Fruit fly (Drosophila melanogaster) whole organism: ENCODE results near the gene Traf6.

Source experiments
- CG8478 ChIP-seq: fragments of >200 bp; optimal IDR thresholded peaks from 2 replicates; lab custom pipeline; 2018; ENCODE audit warnings: inconsistent platforms
- pan ChIP-seq: fragments of >200 bp; optimal IDR thresholded peaks from 2 replicates; lab custom pipeline; 2017
- psq ChIP-seq: fragments of >200 bp; optimal IDR thresholded peaks from 2 replicates; lab custom pipeline; 2017
- usp ChIP-seq: fragments of >200 bp; optimal IDR thresholded peaks from 2 replicates; lab custom pipeline; 2017; ENCODE audit warnings: missing biosample characterization, missing genetic modification characterization, mixed read lengths

DNA sequence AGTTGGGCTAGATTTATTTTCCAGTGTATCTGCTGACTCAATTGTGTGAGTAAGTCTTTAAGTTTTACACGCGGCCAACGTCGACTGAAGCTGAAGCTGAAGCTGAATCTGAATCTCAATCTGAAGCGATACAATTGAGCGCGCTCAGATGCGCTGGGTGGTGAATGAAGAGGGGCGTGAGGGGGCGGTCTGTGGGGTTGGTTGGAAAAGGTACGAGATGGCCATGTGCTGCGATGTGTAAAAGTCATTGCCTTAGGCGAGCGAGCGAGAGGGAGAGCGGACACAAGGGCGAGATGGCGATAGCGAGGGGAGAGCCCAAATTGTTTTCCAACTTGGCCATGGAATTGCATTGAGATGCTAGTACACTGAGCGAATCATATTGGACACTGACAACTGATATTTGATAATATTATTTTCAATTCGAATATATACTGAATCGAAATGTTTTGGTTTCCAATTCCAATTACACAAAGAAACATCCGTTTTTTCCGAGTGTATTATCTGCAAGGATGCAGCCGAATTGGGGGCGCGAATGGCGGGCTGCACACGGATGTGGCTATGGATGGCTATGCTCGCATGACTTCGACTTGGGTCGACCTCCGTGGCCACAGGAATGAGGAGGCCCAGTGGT, 39.5 kb upstream of the Traf6 start:
- no peak for TF ChIP-seq usp (GFP tag; lab: Kevin White, UChicago)
- no peak for TF ChIP-seq pan (lab: Kevin White, UChicago)
- no peak for TF ChIP-seq CG8478 (lab: Kevin White, UChicago)
- no peak for TF ChIP-seq psq
